Fruit fly (Drosophila melanogaster) whole organism, adult: ENCODE data around the gene ClC-a.
A peak's percentile ranks its signal among the peaks of the same experiment; 100 is the strongest.

ENCODE experiments used
- CG11617 ChIP-seq: fragments of 200-800 bp; sonication (Bioruptor generic); optimal IDR thresholded peaks from 2 replicates; lab custom pipeline; 2017; ENCODE audit warnings: mild to moderate bottlenecking, missing biosample characterization, missing genetic modification reagents, missing genetic modification characterization
- CG12768 ChIP-seq: fragments of 200-800 bp; sonication (Bioruptor generic); optimal IDR thresholded peaks from 2 replicates; lab custom pipeline; 2017; ENCODE audit warnings: missing biosample characterization, missing genetic modification characterization, mild to moderate bottlenecking, moderate library complexity, missing genetic modification reagents
- CG14711 ChIP-seq: fragments of 200-800 bp; sonication (Bioruptor generic); optimal IDR thresholded peaks from 2 replicates; lab custom pipeline; 2018; ENCODE audit warnings: missing biosample characterization, mild to moderate bottlenecking, missing genetic modification characterization, moderate library complexity
- CG1620 ChIP-seq: fragments of 200-800 bp; sonication (Bioruptor generic); optimal IDR thresholded peaks from 2 replicates; lab custom pipeline; 2016; ENCODE audit warnings: missing biosample characterization, missing genetic modification characterization
- CG33017 ChIP-seq: fragments of 200-800 bp; sonication (Bioruptor generic); optimal IDR thresholded peaks from 2 replicates; lab custom pipeline; 2018; ENCODE audit warnings: missing biosample characterization, mild to moderate bottlenecking, missing genetic modification characterization, moderate library complexity
- CG5204 ChIP-seq: fragments of 200-800 bp; sonication (Bioruptor generic); optimal IDR thresholded peaks from 2 replicates; lab custom pipeline; 2016; ENCODE audit warnings: missing biosample characterization, missing genetic modification characterization
- CG7045 ChIP-seq: fragments of 200-800 bp; sonication (Bioruptor generic); optimal IDR thresholded peaks from 2 replicates; lab custom pipeline; 2017; ENCODE audit warnings: missing biosample characterization, mild to moderate bottlenecking, missing genetic modification characterization
- CG7101 ChIP-seq: fragments of 200-800 bp; sonication (Bioruptor generic); optimal IDR thresholded peaks from 2 replicates; lab custom pipeline; 2018; ENCODE audit warnings: missing biosample characterization, mild to moderate bottlenecking, missing genetic modification characterization, moderate library complexity
- Clk ChIP-seq: fragments of 200-800 bp; sonication (Bioruptor generic); optimal IDR thresholded peaks from 2 replicates; lab custom pipeline; 2017; ENCODE audit warnings: missing biosample characterization, missing genetic modification characterization
- Crg-1 ChIP-seq: fragments of 200-800 bp; sonication (Bioruptor generic); optimal IDR thresholded peaks from 2 replicates; lab custom pipeline; 2016; ENCODE audit warnings: missing biosample characterization, missing genetic modification characterization
- Hr96 ChIP-seq: fragments of 200-800 bp; sonication (Bioruptor generic); optimal IDR thresholded peaks from 2 replicates; lab custom pipeline; 2016; ENCODE audit warnings: missing biosample characterization, missing genetic modification characterization
- Mnt ChIP-seq: fragments of 200-800 bp; sonication (Bioruptor generic); optimal IDR thresholded peaks from 2 replicates; lab custom pipeline; 2016; ENCODE audit warnings: missing biosample characterization, mild to moderate bottlenecking, missing genetic modification characterization
- bab1 ChIP-seq: fragments of 200-800 bp; sonication (Bioruptor generic); optimal IDR thresholded peaks from 3 replicates; lab custom pipeline; 2019; ENCODE audit warnings: missing biosample characterization, mild to moderate bottlenecking, missing genetic modification characterization, moderate library complexity
- cic ChIP-seq: fragments of 200-800 bp; sonication (Bioruptor generic); optimal IDR thresholded peaks from 2 replicates; lab custom pipeline; 2017; ENCODE audit warnings: missing biosample characterization, mild to moderate bottlenecking, missing genetic modification characterization, moderate library complexity
- cnc ChIP-seq, 2 experiments: fragments of >200 bp; optimal IDR thresholded peaks; 2 replicates each; lab custom pipeline; 2017
- kay ChIP-seq: fragments of 200-800 bp; sonication (Bioruptor generic); peaks from one replicate; lab custom pipeline; 2016; ENCODE audit warnings: missing biosample characterization, missing genetic modification characterization, borderline replicate concordance
- ovo ChIP-seq: fragments of 200-800 bp; sonication (Bioruptor generic); optimal IDR thresholded peaks from 2 replicates; lab custom pipeline; 2016; ENCODE audit warnings: missing biosample characterization, missing genetic modification characterization
- pad ChIP-seq: fragments of 200-800 bp; sonication (Bioruptor generic); optimal IDR thresholded peaks from 3 replicates; lab custom pipeline; 2017; ENCODE audit warnings: missing biosample characterization, missing genetic modification characterization, mild to moderate bottlenecking, moderate library complexity, missing genetic modification reagents
- tj ChIP-seq: fragments of 200-800 bp; sonication (Bioruptor generic); optimal IDR thresholded peaks from 3 replicates; lab custom pipeline; 2017; ENCODE audit warnings: missing biosample characterization, mild to moderate bottlenecking, missing genetic modification characterization, moderate library complexity
- toe ChIP-seq: fragments of 200-800 bp; sonication (Bioruptor generic); optimal IDR thresholded peaks from 2 replicates; lab custom pipeline; 2016; ENCODE audit warnings: missing biosample characterization, missing genetic modification characterization

Gene ClC-a

DNA sequence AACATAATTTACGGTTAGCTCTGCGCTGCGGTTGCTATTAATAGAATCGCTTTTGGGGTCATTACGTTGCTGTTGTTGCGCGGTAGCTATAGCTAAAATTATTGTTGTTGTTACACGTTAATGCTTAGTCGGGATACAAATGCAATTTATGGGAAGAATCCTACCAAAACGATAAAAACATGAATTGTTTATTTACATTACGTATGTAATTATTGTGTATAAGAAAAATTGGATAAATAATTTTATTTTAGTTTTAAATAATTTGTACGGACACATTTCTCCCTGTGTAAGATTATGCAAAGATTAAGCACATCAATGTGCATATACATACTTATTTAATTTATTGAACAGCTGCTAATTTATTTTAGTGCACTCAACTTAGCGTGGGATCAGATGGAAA lies 38.9 kb upstream of the ClC-a start:
- TF ChIP-seq ovo (GFP tag; lab: Kevin White, UChicago) (no peak), CG7101 (tag; lab: Kevin White, UChicago) (no peak), pad (GFP tag; lab: Kevin White, UChicago) (no peak), CG1620 (GFP tag; lab: Kevin White, UChicago) (no peak), Crg-1 (GFP tag; lab: Kevin White, UChicago) (no peak), Clk (GFP tag; lab: Kevin White, UChicago) (no peak)

DNA sequence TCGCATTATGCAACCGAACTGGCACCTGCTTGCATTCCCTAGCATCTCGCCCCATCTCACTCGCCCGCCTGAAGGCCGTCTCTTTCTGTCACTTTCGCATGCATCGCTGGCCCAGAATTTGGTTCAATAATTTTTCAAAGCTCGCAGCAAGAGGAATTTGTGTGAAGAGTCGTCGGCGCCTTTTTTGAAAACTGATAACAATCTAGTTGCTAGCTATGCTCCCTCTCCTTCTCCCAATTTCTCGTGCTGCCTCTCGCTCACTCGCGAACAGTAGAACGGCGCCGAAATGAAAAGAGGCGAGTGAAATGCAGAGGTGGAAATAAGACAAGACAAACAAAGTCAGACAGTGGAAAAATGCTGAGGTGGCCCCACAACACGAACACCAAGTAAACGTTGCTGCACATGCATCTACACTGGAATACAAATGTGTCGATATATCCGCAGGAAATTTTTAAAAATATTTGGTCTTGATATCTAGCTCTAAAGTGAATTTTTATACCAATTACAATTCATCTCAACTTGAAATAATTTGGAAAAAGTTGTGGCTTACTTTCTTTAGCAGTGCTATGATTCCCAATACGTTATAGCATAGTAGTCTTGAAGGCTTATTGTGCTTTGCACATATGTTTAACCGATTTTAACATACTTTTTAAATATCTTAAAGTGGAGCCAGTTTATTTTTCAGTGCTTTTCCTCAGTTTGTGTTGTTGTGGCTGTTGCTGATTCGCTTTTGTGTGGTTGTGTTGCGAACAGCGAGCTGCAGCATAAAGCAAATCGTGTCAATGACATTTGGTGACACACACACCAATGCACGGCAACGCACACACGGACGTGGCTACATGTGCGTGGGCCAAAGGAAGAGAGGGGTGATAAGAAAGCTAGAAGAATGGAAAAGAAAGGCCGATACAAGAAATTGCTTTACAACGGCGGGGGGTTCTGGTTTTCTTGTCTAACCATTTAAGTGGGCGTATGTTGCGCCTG lies 38.2 kb upstream of the ClC-a start:
- peak; percentile 39 for TF ChIP-seq CG7101 (tag; lab: Kevin White, UChicago)
- TF ChIP-seq CG33017, result no peak
- no peak for TF ChIP-seq ovo (GFP tag; lab: Kevin White, UChicago)
- no peak for TF ChIP-seq cic
- TF ChIP-seq tj (GFP tag; lab: Kevin White, UChicago), result peak; percentile 96
- no peak for TF ChIP-seq cnc (optimal IDR thresholded peaks at IDR 0.05; lab: Kevin White, UChicago)
- TF ChIP-seq CG5204, result peak; percentile 65
- TF ChIP-seq Hr96, result peak; percentile 46
- TF ChIP-seq CG12768 (GFP tag; lab: Kevin White, UChicago), result no peak
- TF ChIP-seq toe (GFP tag; lab: Kevin White, UChicago), result peak; percentile 13
- TF ChIP-seq pad (GFP tag; lab: Kevin White, UChicago), result peak; percentile 67
- no peak for TF ChIP-seq kay (GFP tag; lab: Kevin White, UChicago)
- TF ChIP-seq Mnt (GFP tag; lab: Kevin White, UChicago), result peak; percentile 22
- peak; percentile 30 for TF ChIP-seq Crg-1 (GFP tag; lab: Kevin White, UChicago)
- peak; percentile 52 for TF ChIP-seq CG14711 (tag; lab: Kevin White, UChicago)
- peak; percentile 57 for TF ChIP-seq CG11617 (GFP tag; lab: Kevin White, UChicago)
- TF ChIP-seq CG1620 (GFP tag; lab: Kevin White, UChicago), result peak; percentile 66
- TF ChIP-seq bab1 (GFP tag; lab: Kevin White, UChicago), result peak; percentile 93
- peak; percentile 36 for TF ChIP-seq CG7045
- TF ChIP-seq Clk (GFP tag; lab: Kevin White, UChicago), result no peak

DNA sequence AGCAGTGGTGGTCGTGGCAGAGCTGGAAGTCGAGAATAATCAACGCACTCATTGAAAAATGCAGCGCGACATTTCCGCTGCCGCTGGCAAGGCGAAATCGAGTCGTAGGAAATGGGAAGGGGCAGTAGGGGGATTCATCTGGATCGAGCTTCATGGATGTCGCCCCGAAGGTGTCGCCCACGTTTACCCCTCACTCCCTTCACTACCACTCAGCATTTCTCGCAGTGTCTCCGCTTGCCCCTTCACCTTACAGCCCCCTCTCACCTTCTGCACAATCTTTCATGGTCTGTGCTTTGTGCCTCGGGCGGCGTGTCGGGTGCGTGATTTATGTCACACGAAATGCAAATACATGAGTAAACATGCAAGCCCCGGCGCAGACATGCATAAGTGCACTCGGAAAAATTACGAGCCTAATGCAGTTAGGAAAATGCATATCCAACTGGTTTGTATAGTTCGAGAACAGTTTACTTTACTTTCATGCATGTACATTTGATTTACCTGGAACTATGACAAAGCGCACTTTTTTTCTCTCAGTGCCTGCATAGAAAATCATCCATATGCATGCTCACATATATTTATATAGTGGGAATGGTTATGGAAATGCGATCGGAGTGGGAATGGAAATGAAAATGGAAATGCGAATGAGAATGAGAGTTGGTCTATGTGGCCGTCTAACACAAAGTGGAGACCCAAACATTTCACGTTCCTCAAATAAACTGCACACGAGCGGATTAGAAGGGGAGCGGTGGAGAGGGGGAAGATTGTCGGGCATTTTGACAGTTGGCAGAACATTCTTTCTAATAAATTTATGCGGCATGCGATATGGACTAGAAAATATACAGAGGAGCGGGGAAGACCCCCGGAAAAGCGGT lies 36.6 kb upstream of the ClC-a start:
- peak; percentile 8 for TF ChIP-seq tj (GFP tag; lab: Kevin White, UChicago)
- peak; percentile 23 for TF ChIP-seq CG5204
- peak; percentile 71 for TF ChIP-seq bab1 (GFP tag; lab: Kevin White, UChicago)
- peak; percentile 5 for TF ChIP-seq Hr96
- no peak for TF ChIP-seq CG14711 (tag; lab: Kevin White, UChicago)
- TF ChIP-seq CG12768 (GFP tag; lab: Kevin White, UChicago), result no peak
- no peak for TF ChIP-seq CG1620 (GFP tag; lab: Kevin White, UChicago)
- TF ChIP-seq CG7045, result peak; percentile 46
- no peak for TF ChIP-seq Crg-1 (GFP tag; lab: Kevin White, UChicago)
- TF ChIP-seq ovo (GFP tag; lab: Kevin White, UChicago), result no peak
- TF ChIP-seq kay (GFP tag; lab: Kevin White, UChicago), result no peak

DNA sequence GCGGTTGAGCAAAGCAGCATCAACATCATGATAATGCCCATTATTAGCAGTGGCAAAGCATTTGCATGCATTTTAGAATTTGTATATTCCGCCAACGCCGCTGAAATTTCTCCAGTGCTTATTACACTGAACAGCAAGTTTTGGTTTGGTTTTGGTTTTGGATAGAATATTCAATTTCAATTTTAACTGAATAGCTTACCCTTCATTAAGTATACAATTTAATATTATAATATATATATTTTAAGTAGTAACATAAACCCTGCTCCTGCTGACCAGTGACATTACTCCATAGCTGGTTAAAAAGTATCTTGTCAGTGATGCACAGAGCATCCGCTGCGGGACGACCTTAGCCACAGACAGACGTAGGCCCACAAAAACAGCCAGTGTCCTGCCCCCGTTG lies 34.4 kb upstream of the ClC-a start:
- TF ChIP-seq kay (GFP tag; lab: Kevin White, UChicago), result no peak
- TF ChIP-seq CG14711 (tag; lab: Kevin White, UChicago), result no peak
- TF ChIP-seq CG1620 (GFP tag; lab: Kevin White, UChicago), result no peak
- no peak for TF ChIP-seq CG7101 (tag; lab: Kevin White, UChicago)
- TF ChIP-seq cic, result no peak
- TF ChIP-seq CG5204, result no peak
- no peak for TF ChIP-seq Mnt (GFP tag; lab: Kevin White, UChicago)
- TF ChIP-seq bab1 (GFP tag; lab: Kevin White, UChicago), result no peak
- TF ChIP-seq toe (GFP tag; lab: Kevin White, UChicago), result no peak
- TF ChIP-seq CG33017, result no peak
- no peak for TF ChIP-seq ovo (GFP tag; lab: Kevin White, UChicago)

DNA sequence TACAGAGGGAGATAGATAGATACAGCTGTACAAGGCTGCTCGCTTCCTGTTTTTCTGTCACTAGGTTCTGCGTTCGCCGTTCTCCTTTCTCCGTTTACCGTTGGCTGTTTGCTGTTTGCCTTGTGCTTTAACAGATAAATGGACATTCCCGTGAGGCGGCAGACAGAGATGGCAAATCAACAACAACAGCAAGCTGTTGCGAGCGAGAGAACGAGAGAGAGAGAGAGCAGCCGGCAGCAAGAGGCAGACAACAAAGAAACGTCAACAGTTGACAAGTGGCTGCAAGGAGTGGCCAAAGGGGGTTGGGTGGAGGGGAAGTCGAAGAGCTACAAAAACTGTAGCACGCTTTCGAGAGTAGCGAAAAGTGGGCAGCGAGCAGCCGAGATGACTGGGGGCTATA lies 20.4 kb upstream of the ClC-a start:
- TF ChIP-seq kay (GFP tag; lab: Kevin White, UChicago), result no peak
- no peak for TF ChIP-seq bab1 (GFP tag; lab: Kevin White, UChicago)
- no peak for TF ChIP-seq CG7045
- TF ChIP-seq Clk (GFP tag; lab: Kevin White, UChicago), result no peak
- TF ChIP-seq pad (GFP tag; lab: Kevin White, UChicago), result no peak
- no peak for TF ChIP-seq CG11617 (GFP tag; lab: Kevin White, UChicago)
- no peak for TF ChIP-seq Crg-1 (GFP tag; lab: Kevin White, UChicago)
- no peak for TF ChIP-seq cic
- no peak for TF ChIP-seq toe (GFP tag; lab: Kevin White, UChicago)
- no peak for TF ChIP-seq ovo (GFP tag; lab: Kevin White, UChicago)
- TF ChIP-seq CG7101 (tag; lab: Kevin White, UChicago), result no peak
- TF ChIP-seq CG33017, result no peak
- TF ChIP-seq cnc (optimal IDR thresholded peaks at IDR 0.05; lab: Kevin White, UChicago), result no peak
- no peak for TF ChIP-seq CG14711 (tag; lab: Kevin White, UChicago)
- no peak for TF ChIP-seq Hr96
- no peak for TF ChIP-seq Mnt (GFP tag; lab: Kevin White, UChicago)
- no peak for TF ChIP-seq tj (GFP tag; lab: Kevin White, UChicago)
